Fruit fly (Drosophila melanogaster) Kc167 (cell line): Measurements from ENCODE around the gene robl37BC.

ENCODE experiments used
- Myc ChIP-seq: fragments of >200 bp; optimal IDR thresholded peaks from 2 replicates; lab custom pipeline; 2017; ENCODE audit warnings: missing external identifiers
- Sin3A ChIP-seq: fragments of >200 bp; optimal IDR thresholded peaks from 2 replicates; lab custom pipeline; 2018; ENCODE audit warnings: missing external identifiers
- h ChIP-seq: fragments of >200 bp; optimal IDR thresholded peaks from 3 replicates; lab custom pipeline; 2018; ENCODE audit warnings: missing external identifiers
- insv ChIP-seq: fragments of >200 bp; optimal IDR thresholded peaks from 3 replicates; lab custom pipeline; 2018; ENCODE audit warnings: missing external identifiers
- psq ChIP-seq: fragments of >200 bp; optimal IDR thresholded peaks from 2 replicates; lab custom pipeline; 2017; ENCODE audit warnings: missing external identifiers
- ttk ChIP-seq: sonication (Bioruptor generic); optimal IDR thresholded peaks from 2 replicates; lab custom pipeline; 2017; ENCODE audit warnings: missing external identifiers

robl37BC gene

dm6 chr2L:18997148-18997547 is 13.5 kb upstream of the robl37BC start, which contains the start of gene CG31792:
TSS of gene CG31792 (plus strand) at chr2L:18997448.
- TF ChIP-seq h (lab: Kevin White, UChicago) (no peak), insv (lab: Kevin White, UChicago) (no peak), Sin3A (lab: Kevin White, UChicago) (no peak)

- TF ChIP-seq insv (lab: Kevin White, UChicago) (no peak), psq (no peak), Sin3A (lab: Kevin White, UChicago) (no peak), ttk (lab: Kevin White, UChicago) (no peak), Myc (no peak)
Observed at dm6 chr2L:19002468-19002867, 8.2 kb upstream of the robl37BC start.

- TF ChIP-seq insv (lab: Kevin White, UChicago) (no peak), Sin3A (lab: Kevin White, UChicago) (no peak), Myc (no peak), h (lab: Kevin White, UChicago) (no peak), psq (no peak), ttk (lab: Kevin White, UChicago) (no peak)
Observed at dm6 chr2L:19002959-19003371, 7.7 kb upstream of the robl37BC start, which contains the start of gene CG31793. TSS of gene CG31793 (plus strand) at chr2L:19003367.

- no peak for TF ChIP-seq psq
- TF ChIP-seq Myc: no peak
- no peak for TF ChIP-seq h (lab: Kevin White, UChicago)
Observed at dm6 chr2L:19009130-19009529, 1.5 kb upstream of the robl37BC start, which contains the start of gene RpL30. TSS of gene RpL30 (minus strand) at chr2L:19009306.

- TF ChIP-seq ttk (lab: Kevin White, UChicago) (no peak), h (lab: Kevin White, UChicago) (no peak), Myc (no peak), insv (lab: Kevin White, UChicago) (no peak)
Observed at dm6 chr2L:19010037-19010436, 629 bp upstream of the robl37BC start.

- no peak for TF ChIP-seq Sin3A (lab: Kevin White, UChicago)
- no peak for TF ChIP-seq insv (lab: Kevin White, UChicago)
- no peak for TF ChIP-seq ttk (lab: Kevin White, UChicago)
- no peak for TF ChIP-seq Myc
- no peak for TF ChIP-seq psq
- no peak for TF ChIP-seq h (lab: Kevin White, UChicago)
Observed at dm6 chr2L:19011895-19012645, 1.4 kb downstream of the robl37BC start.

- TF ChIP-seq h (lab: Kevin White, UChicago) (no peak), insv (lab: Kevin White, UChicago) (no peak), psq (no peak), ttk (lab: Kevin White, UChicago) (no peak), Sin3A (lab: Kevin White, UChicago) (no peak), Myc (no peak)
Observed at dm6 chr2L:19012776-19013328, 2.2 kb downstream of the robl37BC start.

dm6 chr2L:19014032-19014880 is 3.6 kb downstream of the robl37BC start:
- TF ChIP-seq ttk (lab: Kevin White, UChicago): no peak
- no peak for TF ChIP-seq Sin3A (lab: Kevin White, UChicago)
- TF ChIP-seq Myc: no peak
- no peak for TF ChIP-seq h (lab: Kevin White, UChicago)
- no peak for TF ChIP-seq insv (lab: Kevin White, UChicago)
- no peak for TF ChIP-seq psq

- no peak for TF ChIP-seq Sin3A (lab: Kevin White, UChicago)
- TF ChIP-seq ttk (lab: Kevin White, UChicago): no peak
- no peak for TF ChIP-seq psq
- TF ChIP-seq insv (lab: Kevin White, UChicago): no peak
- no peak for TF ChIP-seq h (lab: Kevin White, UChicago)
- no peak for TF ChIP-seq Myc
Observed at dm6 chr2L:19014881-19015366, 4.3 kb downstream of the robl37BC start.

dm6 chr2L:19015628-19016027 is 5.0 kb downstream of the robl37BC start:
- TF ChIP-seq ttk (lab: Kevin White, UChicago): no peak
- no peak for TF ChIP-seq Sin3A (lab: Kevin White, UChicago)
- TF ChIP-seq insv (lab: Kevin White, UChicago): no peak
- no peak for TF ChIP-seq h (lab: Kevin White, UChicago)

dm6 chr2L:19017060-19017459 is 6.4 kb downstream of the robl37BC start:
- TF ChIP-seq psq: no peak
- TF ChIP-seq Sin3A (lab: Kevin White, UChicago): no peak
- TF ChIP-seq Myc: no peak
- TF ChIP-seq h (lab: Kevin White, UChicago): no peak
- no peak for TF ChIP-seq ttk (lab: Kevin White, UChicago)
- TF ChIP-seq insv (lab: Kevin White, UChicago): no peak

dm6 chr2L:19018266-19018665 is 7.6 kb downstream of the robl37BC start:
- no peak for TF ChIP-seq Myc
- no peak for TF ChIP-seq h (lab: Kevin White, UChicago)
- no peak for TF ChIP-seq Sin3A (lab: Kevin White, UChicago)
- no peak for TF ChIP-seq insv (lab: Kevin White, UChicago)
- no peak for TF ChIP-seq ttk (lab: Kevin White, UChicago)
- TF ChIP-seq psq: no peak
